Fruit fly (Drosophila melanogaster) whole organism, embryonic: Measurements from ENCODE around the gene blanks.

ENCODE experiments used
- Ada2b ChIP-seq: fragments of 200-800 bp; sonication (Bioruptor generic); IDR thresholded peaks from 2 replicates; pipeline ENCODE4 v1.3.6; 2022; ENCODE audit warnings: missing biosample characterization, missing genetic modification characterization
- Atf3 ChIP-seq: fragments of 200-800 bp; sonication (Bioruptor generic); optimal IDR thresholded peaks from 3 replicates; lab custom pipeline; 2016; ENCODE audit warnings: missing biosample characterization, missing genetic modification characterization
- CG10209 ChIP-seq: fragments of 200-800 bp; sonication (Bioruptor generic); optimal IDR thresholded peaks from 3 replicates; lab custom pipeline; 2017; ENCODE audit warnings: missing biosample characterization, mild to moderate bottlenecking, missing genetic modification characterization, missing genetic modification reagents
- CG10543 ChIP-seq: fragments of 200-800 bp; sonication (Bioruptor generic); optimal IDR thresholded peaks from 3 replicates; lab custom pipeline; 2017; ENCODE audit warnings: missing biosample characterization, mild to moderate bottlenecking, missing genetic modification characterization, moderate library complexity
- CG10959 ChIP-seq: fragments of 200-800 bp; sonication (Bioruptor generic); IDR thresholded peaks from 2 replicates; pipeline ENCODE4 v1.3.6; 2022; ENCODE audit warnings: missing biosample characterization, missing genetic modification characterization
- CG11093 ChIP-seq: fragments of 200-800 bp; sonication (Bioruptor generic); IDR thresholded peaks from 3 replicates; pipeline ENCODE4 v1.3.6; 2022; ENCODE audit warnings: missing biosample characterization, missing genetic modification characterization
- CG13296 ChIP-seq: fragments of 200-800 bp; sonication (Bioruptor generic); optimal IDR thresholded peaks from 3 replicates; lab custom pipeline; 2018; ENCODE audit warnings: missing biosample characterization, mild to moderate bottlenecking, missing genetic modification characterization
- CG14860 ChIP-seq: fragments of 200-800 bp; sonication (Bioruptor generic); IDR thresholded peaks from 3 replicates; pipeline ENCODE4 v1.3.6; 2022; ENCODE audit warnings: missing biosample characterization, missing genetic modification characterization; ENCODE audit not compliant: partially characterized antibody
- CG17359 ChIP-seq: fragments of 200-800 bp; sonication (Bioruptor generic); optimal IDR thresholded peaks from 3 replicates; lab custom pipeline; 2018; ENCODE audit warnings: missing biosample characterization, mild to moderate bottlenecking, missing genetic modification characterization, moderate library complexity
- CG18011 ChIP-seq: fragments of 200-800 bp; sonication (Bioruptor generic); optimal IDR thresholded peaks from 2 replicates; lab custom pipeline; 2017; ENCODE audit warnings: missing biosample characterization, missing genetic modification characterization, mild to moderate bottlenecking, moderate library complexity, missing genotype
- CG1832 ChIP-seq: fragments of 200-800 bp; sonication (Bioruptor generic); optimal IDR thresholded peaks from 2 replicates; lab custom pipeline; 2017; ENCODE audit warnings: missing biosample characterization, mild to moderate bottlenecking, missing genetic modification characterization, inconsistent platforms
- CG2712 ChIP-seq: fragments of 200-800 bp; optimal IDR thresholded peaks from 3 replicates; lab custom pipeline; 2019; ENCODE audit warnings: missing biosample characterization, mild to moderate bottlenecking, missing genetic modification characterization, moderate library complexity
- CG3065 ChIP-seq: fragments of 200-800 bp; sonication (Bioruptor generic); optimal IDR thresholded peaks from 2 replicates; lab custom pipeline; 2016; ENCODE audit warnings: missing biosample characterization, missing genetic modification characterization
- CG3847 ChIP-seq: fragments of 200-800 bp; sonication (Bioruptor generic); IDR thresholded peaks from 2 replicates; pipeline ENCODE4 v1.3.6; 2022; ENCODE audit warnings: missing biosample characterization, missing genetic modification characterization
- CG4404 ChIP-seq: fragments of 200-800 bp; sonication (Bioruptor generic); IDR thresholded peaks from 2 replicates; pipeline ENCODE4 v1.3.6; 2022; ENCODE audit warnings: missing biosample characterization, missing genetic modification characterization
- CG5953 ChIP-seq: fragments of 200-800 bp; sonication (Bioruptor generic); IDR thresholded peaks from 2 replicates; pipeline ENCODE4 v1.3.6; 2022; ENCODE audit warnings: missing biosample characterization, missing genetic modification characterization
- CG6175 ChIP-seq: fragments of 200-800 bp; sonication (Bioruptor generic); IDR thresholded peaks from 3 replicates; pipeline ENCODE4 v1.3.6; 2022; ENCODE audit warnings: missing biosample characterization, missing genetic modification characterization
- CG6765 ChIP-seq: fragments of 200-800 bp; sonication (Bioruptor generic); optimal IDR thresholded peaks from 3 replicates; lab custom pipeline; 2017; ENCODE audit warnings: missing biosample characterization, mild to moderate bottlenecking, missing genetic modification characterization
- CG7839 ChIP-seq: fragments of 200-800 bp; sonication (Bioruptor generic); optimal IDR thresholded peaks from 3 replicates; lab custom pipeline; 2018; ENCODE audit warnings: missing biosample characterization, mild to moderate bottlenecking, missing genetic modification characterization, moderate library complexity
- CG8765 ChIP-seq: fragments of 200-800 bp; sonication (Bioruptor generic); IDR thresholded peaks from 2 replicates; pipeline ENCODE4 v1.3.6; 2022; ENCODE audit warnings: missing biosample characterization, missing genetic modification characterization
- Dbx ChIP-seq: fragments of 200-800 bp; sonication (Bioruptor generic); IDR thresholded peaks from 3 replicates; pipeline ENCODE4 v1.3.6; 2022; ENCODE audit warnings: missing biosample characterization, missing genetic modification characterization
- Fer3 ChIP-seq: fragments of 200-800 bp; sonication (Bioruptor generic); optimal IDR thresholded peaks from 2 replicates; lab custom pipeline; 2018; ENCODE audit warnings: missing biosample characterization, mild to moderate bottlenecking, missing genetic modification characterization, moderate library complexity
- HLH4C ChIP-seq: fragments of 200-800 bp; sonication (Bioruptor generic); IDR thresholded peaks from 3 replicates; pipeline ENCODE4 v1.3.6; 2022; ENCODE audit warnings: missing biosample characterization, missing genetic modification characterization; ENCODE audit not compliant: partially characterized antibody
- HLHmδ ChIP-seq: fragments of 200-800 bp; sonication (Bioruptor generic); optimal IDR thresholded peaks from 2 replicates; lab custom pipeline; 2018; ENCODE audit warnings: missing biosample characterization, mild to moderate bottlenecking, missing genetic modification characterization, moderate library complexity
- Lim3 ChIP-seq: fragments of 200-800 bp; sonication (Bioruptor generic); IDR thresholded peaks from 2 replicates; pipeline ENCODE4 v1.3.6; 2022; ENCODE audit warnings: missing biosample characterization, missing genetic modification characterization
- Lpt ChIP-seq: fragments of >200 bp; optimal IDR thresholded peaks from 2 replicates; lab custom pipeline; 2018; ENCODE audit warnings: missing biosample characterization, missing genetic modification characterization
- MBD-R2 ChIP-seq: fragments of 200-800 bp; sonication (Bioruptor generic); IDR thresholded peaks from 2 replicates; pipeline ENCODE4 v1.3.6; 2022; ENCODE audit warnings: missing biosample characterization, missing genetic modification characterization
- MESR4 ChIP-seq: fragments of 200-800 bp; sonication (Bioruptor generic); optimal IDR thresholded peaks from 2 replicates; lab custom pipeline; 2018; ENCODE audit warnings: missing biosample characterization, mild to moderate bottlenecking, missing genetic modification characterization, moderate library complexity
- PHDP ChIP-seq: fragments of 200-800 bp; sonication (Bioruptor generic); optimal IDR thresholded peaks from 3 replicates; lab custom pipeline; 2018; ENCODE audit warnings: missing biosample characterization, mild to moderate bottlenecking, missing genetic modification characterization, moderate library complexity
- Rx ChIP-seq: fragments of 200-800 bp; sonication (Bioruptor generic); IDR thresholded peaks from 2 replicates; pipeline ENCODE4 v1.3.6; 2022; ENCODE audit warnings: missing biosample characterization, missing genetic modification characterization
- Taf1 ChIP-seq: fragments of 200-800 bp; sonication (Bioruptor generic); IDR thresholded peaks from 2 replicates; pipeline ENCODE4 v1.3.6; 2022; ENCODE audit warnings: missing biosample characterization, missing genetic modification characterization
- Usf ChIP-seq: fragments of 200-800 bp; sonication (Bioruptor generic); optimal IDR thresholded peaks from 2 replicates; lab custom pipeline; 2017; ENCODE audit warnings: missing genotype, missing biosample characterization, missing genetic modification characterization
- Vsx1 ChIP-seq: fragments of 200-800 bp; sonication (Bioruptor generic); optimal IDR thresholded peaks from 2 replicates; lab custom pipeline; 2017; ENCODE audit warnings: missing biosample characterization, mild to moderate bottlenecking, missing genetic modification characterization, missing genetic modification reagents
- al ChIP-seq: fragments of 200-800 bp; sonication (Bioruptor generic); IDR thresholded peaks from 2 replicates; pipeline ENCODE4 v1.3.6; 2022; ENCODE audit warnings: missing biosample characterization, missing genetic modification characterization
- amos ChIP-seq: fragments of 200-800 bp; sonication (Bioruptor generic); IDR thresholded peaks from 2 replicates; pipeline ENCODE4 v1.3.6; 2022; ENCODE audit warnings: missing biosample characterization, missing genetic modification characterization; ENCODE audit not compliant: partially characterized antibody
- ap ChIP-seq: fragments of 200-800 bp; sonication (Bioruptor generic); IDR thresholded peaks from 2 replicates; pipeline ENCODE4 v1.3.6; 2022; ENCODE audit warnings: missing biosample characterization, missing genetic modification characterization
- disco-r ChIP-seq: fragments of 200-800 bp; sonication (Bioruptor generic); optimal IDR thresholded peaks from 2 replicates; lab custom pipeline; 2016; ENCODE audit warnings: missing biosample characterization, missing genetic modification characterization
- ftz-f1 ChIP-seq: fragments of 200-800 bp; sonication (Bioruptor generic); optimal IDR thresholded peaks from 2 replicates; lab custom pipeline; 2016; ENCODE audit warnings: missing biosample characterization, missing genetic modification characterization
- gsb-n ChIP-seq: fragments of 200-800 bp; sonication (Bioruptor generic); optimal IDR thresholded peaks from 3 replicates; lab custom pipeline; 2018; ENCODE audit warnings: missing biosample characterization, mild to moderate bottlenecking, missing genetic modification characterization
- gt ChIP-seq: fragments of 200-800 bp; sonication (Bioruptor generic); IDR thresholded peaks from 2 replicates; pipeline ENCODE4 v1.3.6; 2022; ENCODE audit warnings: missing biosample characterization, missing genetic modification characterization
- ham ChIP-seq: fragments of 200-800 bp; sonication (Bioruptor generic); IDR thresholded peaks from 2 replicates; pipeline ENCODE4 v1.3.6; 2022; ENCODE audit warnings: missing biosample characterization, missing genetic modification characterization
- her ChIP-seq: fragments of 200-800 bp; sonication (Bioruptor generic); optimal IDR thresholded peaks from 2 replicates; lab custom pipeline; 2016; ENCODE audit warnings: missing biosample characterization, missing genetic modification characterization
- lab ChIP-seq: fragments of 200-800 bp; sonication (Bioruptor generic); optimal IDR thresholded peaks from 3 replicates; lab custom pipeline; 2017; ENCODE audit warnings: missing biosample characterization, missing genetic modification characterization, mild to moderate bottlenecking, moderate library complexity, missing genetic modification reagents
- nom ChIP-seq: fragments of 200-800 bp; sonication (Bioruptor generic); optimal IDR thresholded peaks from 2 replicates; lab custom pipeline; 2017; ENCODE audit warnings: missing biosample characterization, missing genetic modification characterization, mild to moderate bottlenecking, moderate library complexity, missing genetic modification reagents
- odd ChIP-seq: fragments of 200-800 bp; sonication (Bioruptor generic); optimal IDR thresholded peaks from 2 replicates; lab custom pipeline; 2017; ENCODE audit warnings: missing biosample characterization, mild to moderate bottlenecking, missing genetic modification characterization
- sug ChIP-seq: fragments of 200-800 bp; optimal IDR thresholded peaks from 2 replicates; lab custom pipeline; 2019; ENCODE audit warnings: missing biosample characterization, mild to moderate bottlenecking, missing genetic modification characterization, moderate library complexity
- toy ChIP-seq: fragments of 200-800 bp; sonication (Bioruptor generic); IDR thresholded peaks from 2 replicates; pipeline ENCODE4 v1.3.6; 2022; ENCODE audit warnings: missing biosample characterization, missing genetic modification characterization
- twi ChIP-seq: fragments of 200-800 bp; optimal IDR thresholded peaks from 2 replicates; lab custom pipeline; 2019; ENCODE audit warnings: missing biosample characterization, mild to moderate bottlenecking, missing genetic modification characterization, moderate library complexity
- vfl ChIP-seq: fragments of 200-800 bp; sonication (Bioruptor generic); optimal IDR thresholded peaks from 2 replicates; lab custom pipeline; 2016; ENCODE audit warnings: missing biosample characterization, missing genetic modification characterization
- wor ChIP-seq: fragments of 200-800 bp; sonication (Bioruptor generic); IDR thresholded peaks from 2 replicates; pipeline ENCODE4 v1.3.6; 2022; ENCODE audit warnings: missing biosample characterization, missing genetic modification characterization
- yki ChIP-seq: fragments of >200 bp; optimal IDR thresholded peaks from 3 replicates; lab custom pipeline; 2018

The blanks gene

dm6 chr3L:5511959-5512358 is 13.2 kb upstream of the blanks start (continued):
- TF ChIP-seq Ada2b (peak; percentile 80; the same call in 1 of the 2 replicates), gsb-n (tag; lab: Kevin White, UChicago) (peak; percentile 75), CG1832 (no peak), CG11093 (0 out of 3 replicates have a peak, but pooled peaks have one; percentile 29), yki (lab: Kevin White, UChicago) (no peak), CG13296 (GFP tag; lab: Kevin White, UChicago) (peak; percentile 85), Lpt (GFP tag; lab: Kevin White, UChicago) (no peak), lab (GFP tag; lab: Kevin White, UChicago) (peak; percentile 97), MESR4 (GFP tag; lab: Kevin White, UChicago) (peak; percentile 24), vfl (peak; percentile 78), CG14860 (GFP tag; lab: Robert Waterston, UW) (0 out of 3 replicates have a peak, but pooled peaks have one; percentile 8), HLHmδ (GFP tag; lab: Kevin White, UChicago) (no peak), MBD-R2 (GFP tag; lab: Robert Waterston, UW) (peak; percentile 54; the same call in 1 of the 2 replicates), CG6175 (GFP tag; lab: Robert Waterston, UW) (peak; percentile 83; the same call in 2 of the 3 replicates), CG17359 (peak; percentile 85), Usf (peak; percentile 46), ftz-f1 (no peak), ham (GFP tag; lab: Robert Waterston, UW) (peak; percentile 65; the same call in 1 of the 2 replicates), nom (GFP tag; lab: Kevin White, UChicago) (no peak), CG18011 (GFP tag; lab: Kevin White, UChicago) (peak; percentile 86), CG10959 (GFP tag; lab: Robert Waterston, UW) (peak; percentile 40; the same call in 1 of the 2 replicates), HLH4C (GFP tag; lab: Robert Waterston, UW) (no peak), CG3847 (GFP tag; lab: Robert Waterston, UW) (peak; percentile 82), disco-r (GFP tag; lab: Kevin White, UChicago) (peak; percentile 91), CG3065 (peak; percentile 89), gt (GFP tag; lab: Robert Waterston, UW) (0 out of 2 replicates have a peak, but pooled peaks have one; percentile 10), ap (GFP tag; lab: Robert Waterston, UW) (peak; percentile 81), Dbx (GFP tag; lab: Robert Waterston, UW) (peak; percentile 89), CG7839 (tag; lab: Kevin White, UChicago) (peak; percentile 83), CG10543 (GFP tag; lab: Kevin White, UChicago) (peak; percentile 91), CG5953 (GFP tag; lab: Robert Waterston, UW) (peak; percentile 83), CG2712 (tag; lab: Kevin White, UChicago) (no peak), CG10209 (peak; percentile 89), al (GFP tag; lab: Robert Waterston, UW) (peak; percentile 79), amos (no peak; the same call in 1 of the 2 replicates), her (peak; percentile 89), twi (peak; percentile 68), odd (GFP tag; lab: Kevin White, UChicago) (peak; percentile 93), Vsx1 (GFP tag; lab: Kevin White, UChicago) (peak; percentile 92), PHDP (tag; lab: Kevin White, UChicago) (peak; percentile 92), Rx (peak; percentile 87), Taf1 (peak; percentile 37; the same call in 1 of the 2 replicates), sug (tag; lab: Kevin White, UChicago) (peak; percentile 88), toy (GFP tag; lab: Robert Waterston, UW) (peak; percentile 65; the same call in 1 of the 2 replicates), CG8765 (GFP tag; lab: Robert Waterston, UW) (no peak), Lim3 (peak; percentile 28; the same call in 1 of the 2 replicates), Fer3 (tag; lab: Kevin White, UChicago) (peak; percentile 92), CG4404 (GFP tag; lab: Robert Waterston, UW) (peak; percentile 27; the same call in 1 of the 2 replicates), wor (no peak), CG6765 (GFP tag; lab: Kevin White, UChicago) (peak; percentile 96), Atf3 (GFP tag; lab: Kevin White, UChicago) (peak; percentile 69)
